Worm (Caenorhabditis elegans) whole organism, L4 larva: ENCODE results near the gene Y5H2A.1.
A peak's percentile ranks its signal among the peaks of the same experiment; 100 is the strongest.

Source experiments
- F37D6.2 ChIP-seq: sonication (generic microtip); optimal IDR thresholded peaks from 2 replicates; lab custom pipeline; 2016; ENCODE audit warnings: mild to moderate bottlenecking, missing genetic modification characterization, missing compliant biosample characterization
- T20F7.1 ChIP-seq: fragments of 200-800 bp; sonication (Bioruptor generic); optimal IDR thresholded peaks from 2 replicates; lab custom pipeline; 2018; ENCODE audit warnings: mild to moderate bottlenecking, missing genetic modification characterization, missing compliant biosample characterization
- Y48G9A.11 ChIP-seq: fragments of 200-800 bp; sonication (Bioruptor generic); IDR thresholded peaks from 2 replicates; pipeline ENCODE4 v1.3.6; 2022; ENCODE audit warnings: missing genetic modification reagents, missing genetic modification characterization, missing compliant biosample characterization
- Y5F2A.4 ChIP-seq: fragments of 200-800 bp; sonication (Bioruptor generic); optimal IDR thresholded peaks from 2 replicates; lab custom pipeline; 2018; ENCODE audit warnings: mild to moderate bottlenecking, missing genetic modification characterization, missing compliant biosample characterization
- aha-1 ChIP-seq: fragments of 150-350 bp; peaks from one replicate; lab custom pipeline; 2014; ENCODE audit warnings: missing biosample characterization, missing genetic modification characterization
- ama-1 ChIP-seq: fragments of 150-350 bp; optimal IDR thresholded peaks from 2 replicates; lab custom pipeline; 2014; ENCODE audit warnings: inconsistent platforms, mixed read lengths
- ceh-20 ChIP-seq: fragments of 200-800 bp; sonication (Bioruptor generic); IDR thresholded peaks from 2 replicates; pipeline ENCODE4 v1.3.6; 2022; ENCODE audit warnings: missing genetic modification reagents, missing genetic modification characterization, missing compliant biosample characterization
- ces-1 ChIP-seq: fragments of 150-350 bp; sonication (generic microtip); optimal IDR thresholded peaks from 4 replicates; lab custom pipeline; 2014; ENCODE audit warnings: missing biosample characterization, missing genetic modification reagents, missing genetic modification characterization
- dmd-6 ChIP-seq: fragments of 200-800 bp; sonication (Bioruptor generic); IDR thresholded peaks from 2 replicates; pipeline ENCODE4 v1.3.6; 2022; ENCODE audit warnings: missing genetic modification reagents, missing genetic modification characterization, missing compliant biosample characterization
- duxl-1 ChIP-seq: sonication (generic microtip); optimal IDR thresholded peaks from 2 replicates; lab custom pipeline; 2016; ENCODE audit warnings: mild to moderate bottlenecking, missing genetic modification characterization, moderate library complexity, missing compliant biosample characterization; ENCODE audit not compliant: poor library complexity
- dve-1 ChIP-seq: sonication (generic microtip); optimal IDR thresholded peaks from 2 replicates; lab custom pipeline; 2017; ENCODE audit warnings: antibody characterized with exemption, mild to moderate bottlenecking, missing genetic modification characterization, missing compliant biosample characterization; ENCODE audit not compliant: insufficient read depth
- egl-43 ChIP-seq: fragments of 200-800 bp; sonication (Bioruptor generic); IDR thresholded peaks from 2 replicates; pipeline ENCODE4 v1.3.6; 2022; ENCODE audit warnings: missing genetic modification reagents, missing genetic modification characterization, missing compliant biosample characterization
- fos-1 ChIP-seq: fragments of 150-350 bp; optimal IDR thresholded peaks from 2 replicates; lab custom pipeline; 2014; ENCODE audit warnings: missing biosample characterization, missing genetic modification characterization
- gei-8 ChIP-seq: fragments of 200-800 bp; sonication (Bioruptor generic); optimal IDR thresholded peaks from 2 replicates; lab custom pipeline; 2018; ENCODE audit warnings: mild to moderate bottlenecking, missing genetic modification characterization, missing compliant biosample characterization
- hlh-30 ChIP-seq: sonication (generic microtip); optimal IDR thresholded peaks from 2 replicates; lab custom pipeline; 2017; ENCODE audit warnings: antibody characterized with exemption, mild to moderate bottlenecking, missing genetic modification characterization, missing compliant biosample characterization; ENCODE audit not compliant: insufficient read depth
- lin-29 ChIP-seq: fragments of 200-800 bp; sonication (Bioruptor generic); IDR thresholded peaks from 2 replicates; pipeline ENCODE4 v1.3.6; 2022; ENCODE audit warnings: missing genetic modification reagents, missing genetic modification characterization, missing compliant biosample characterization
- madf-5 ChIP-seq, 2 experiments: fragments of 200-800 bp; sonication (Bioruptor generic); IDR thresholded peaks; 2 replicates each; pipeline ENCODE4 v1.3.6; 2022; ENCODE audit warnings: missing compliant biosample characterization in 2 of 2, missing genetic modification characterization in 2 of 2
- mdl-1 ChIP-seq, 2 experiments: fragments of 150-350 bp in 1 of 2; sonication (generic microtip) in 1 of 2; optimal IDR thresholded peaks; 2 replicates each; lab custom pipeline; 2014 to 2017; ENCODE audit warnings: missing biosample characterization in 2 of 2, missing genetic modification characterization in 2 of 2
- mxl-2 ChIP-seq: fragments of 200-800 bp; sonication (Bioruptor generic); conservative IDR thresholded peaks from 2 replicates; pipeline ENCODE4 v1.3.6; 2022; ENCODE audit warnings: missing genetic modification reagents, missing genetic modification characterization, missing compliant biosample characterization
- nhr-11 ChIP-seq: fragments of 150-350 bp; optimal IDR thresholded peaks from 2 replicates; lab custom pipeline; 2014; ENCODE audit warnings: missing biosample characterization, missing genetic modification characterization
- nhr-25 ChIP-seq: sonication (generic microtip); optimal IDR thresholded peaks from 2 replicates; lab custom pipeline; 2017; ENCODE audit warnings: missing genetic modification characterization, mild to moderate bottlenecking, missing compliant biosample characterization, antibody characterized with exemption, moderate library complexity, borderline replicate concordance; ENCODE audit not compliant: insufficient read depth
- nhr-28 ChIP-seq: fragments of 150-350 bp; optimal IDR thresholded peaks from 2 replicates; lab custom pipeline; 2014; ENCODE audit warnings: missing biosample characterization, missing genetic modification characterization
- nhr-6 ChIP-seq: fragments of 150-350 bp; optimal IDR thresholded peaks from 2 replicates; lab custom pipeline; 2014; ENCODE audit warnings: missing biosample characterization, missing genetic modification characterization
- nhr-76 ChIP-seq: fragments of 150-350 bp; optimal IDR thresholded peaks from 2 replicates; lab custom pipeline; 2014; ENCODE audit warnings: missing biosample characterization, missing genetic modification characterization
- pqm-1 ChIP-seq: sonication (generic microtip); optimal IDR thresholded peaks from 2 replicates; lab custom pipeline; 2017; ENCODE audit warnings: missing biosample characterization, missing genetic modification characterization
- set-16 ChIP-seq: fragments of 200-800 bp; sonication (Bioruptor generic); IDR thresholded peaks from 2 replicates; pipeline ENCODE4 v1.3.6; 2022; ENCODE audit warnings: missing genetic modification reagents, missing genetic modification characterization, missing compliant biosample characterization
- snpc-4 ChIP-seq: fragments of 150-350 bp; optimal IDR thresholded peaks from 2 replicates; lab custom pipeline; 2014; ENCODE audit warnings: missing biosample characterization, missing genetic modification characterization
- tag-97 ChIP-seq: fragments of 200-800 bp; sonication (Bioruptor generic); IDR thresholded peaks from 2 replicates; pipeline ENCODE4 v1.3.6; 2022; ENCODE audit warnings: missing genetic modification characterization, missing compliant biosample characterization
- tra-1 ChIP-seq: fragments of 200-800 bp; sonication (Bioruptor generic); IDR thresholded peaks from 2 replicates; pipeline ENCODE4 v1.3.6; 2022; ENCODE audit warnings: missing genetic modification reagents, missing genetic modification characterization, missing compliant biosample characterization
- vab-7 ChIP-seq: fragments of 200-800 bp; sonication (Bioruptor generic); IDR thresholded peaks from 2 replicates; pipeline ENCODE4 v1.3.6; 2022; ENCODE audit warnings: missing genetic modification reagents, missing genetic modification characterization, missing compliant biosample characterization
- zip-11 ChIP-seq: fragments of 200-800 bp; sonication (Bioruptor generic); IDR thresholded peaks from 2 replicates; pipeline ENCODE4 v1.3.6; 2022; ENCODE audit warnings: missing genetic modification characterization, missing compliant biosample characterization
- ztf-7 ChIP-seq: fragments of 150-350 bp; optimal IDR thresholded peaks from 2 replicates; lab custom pipeline; 2014; ENCODE audit warnings: missing biosample characterization, missing genetic modification characterization

Gene Y5H2A.1

DNA sequence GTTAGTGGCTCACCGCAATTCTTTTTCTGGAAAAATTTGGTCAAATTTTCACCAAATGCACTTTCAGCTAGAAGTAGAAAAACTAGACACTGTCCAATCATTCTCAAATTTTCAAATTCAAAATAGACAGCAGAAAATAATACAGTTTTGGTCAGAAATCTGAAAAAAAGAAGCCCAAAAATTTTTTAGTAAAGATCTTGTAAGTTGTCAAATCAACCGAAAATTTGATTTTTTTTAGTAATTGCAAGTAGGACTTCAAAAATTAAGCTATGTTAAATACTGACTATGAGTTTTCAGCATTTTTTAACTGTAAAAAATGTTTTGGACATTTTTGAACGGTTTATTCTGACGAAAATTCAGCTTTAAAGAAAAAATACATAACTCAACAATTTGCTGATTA, 29.3 kb upstream of the Y5H2A.1 start, which contains the start of gene Y19D10B.8 (continued):
- no peak for TF ChIP-seq ces-1 (GFP tag; lab: Kevin White, UChicago)

DNA sequence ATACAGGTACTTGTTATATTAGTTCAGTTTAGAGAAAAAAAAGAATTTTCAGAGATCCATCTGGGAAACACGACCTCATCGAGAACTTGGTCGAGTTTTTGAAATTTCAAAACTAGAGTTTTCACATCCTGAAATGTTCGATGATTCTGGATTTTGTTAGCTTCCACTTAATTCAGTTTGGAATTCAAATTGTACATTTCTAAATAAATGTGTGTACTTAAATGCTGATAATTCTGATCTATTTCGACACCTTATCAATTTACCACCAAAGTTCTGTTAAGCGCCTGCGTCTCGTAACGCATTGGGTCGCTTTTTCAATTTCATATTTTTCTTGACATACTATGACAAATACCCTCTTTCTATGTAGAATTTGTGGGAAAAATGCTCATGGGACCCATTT, 22.9 kb upstream of the Y5H2A.1 start, which contains the start of gene nhr-226:
nhr-226 (plus strand) TSS at position 301 of the 400 bp plus-strand sequence.
- no peak for TF ChIP-seq ztf-7
- TF ChIP-seq pqm-1 (tag; lab: Kevin White, UChicago) = peak; percentile 13
- TF ChIP-seq, all 104 proteins: peak for 1

DNA sequence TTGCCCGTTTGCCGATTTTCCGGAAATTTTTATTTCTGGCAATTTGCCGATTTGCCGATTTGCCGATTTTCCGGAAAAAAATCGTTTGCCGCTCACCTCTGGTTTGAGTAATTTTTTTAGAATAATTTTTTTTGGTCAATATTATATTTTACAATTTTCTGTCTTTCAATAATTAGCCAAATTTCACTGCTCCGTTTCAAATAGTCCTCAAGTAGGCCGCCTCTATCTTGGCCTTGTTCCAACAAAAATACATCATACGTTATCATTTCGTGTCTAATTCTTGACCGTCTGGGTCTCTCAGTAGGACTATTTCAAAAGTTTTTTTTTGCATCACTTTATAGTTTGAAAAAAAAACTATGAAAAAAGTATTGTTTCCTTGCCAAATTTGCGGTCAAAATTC, 20.6 kb upstream of the Y5H2A.1 start, which contains the start of gene nhr-115:
nhr-115 (plus strand) TSS at position 301 of the 400 bp plus-strand sequence.
- TF ChIP-seq dmd-6 = peak; percentile 26; the same call in 1 of the 2 replicates
- TF ChIP-seq dve-1 (tag; lab: Kevin White, UChicago) = no peak
- peak; percentile 14 for TF ChIP-seq pqm-1 (tag; lab: Kevin White, UChicago)
- TF ChIP-seq ceh-20 = no peak
- TF ChIP-seq nhr-28 (tag; lab: Kevin White, UChicago) = peak; percentile 41

DNA sequence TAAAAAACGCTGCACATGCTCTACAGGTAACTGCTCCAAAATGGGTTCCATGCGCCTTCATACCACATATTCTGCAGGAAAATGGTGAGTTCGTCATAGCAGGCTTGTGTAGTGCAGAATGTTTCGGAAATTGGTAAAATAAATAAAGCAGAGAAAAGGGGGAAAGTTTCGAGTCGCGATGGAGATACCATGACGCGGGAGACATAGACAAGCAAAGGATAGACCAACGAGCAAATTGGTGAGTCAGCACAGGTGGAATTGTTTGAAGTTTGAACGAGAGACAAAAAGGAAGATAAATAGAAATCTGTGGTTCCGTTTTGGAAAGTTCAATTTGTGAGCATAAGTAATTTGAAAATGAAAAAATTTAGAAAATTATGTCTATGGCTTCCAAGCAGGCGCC, 18.7 kb upstream of the Y5H2A.1 start, which contains the start of gene nhr-225:
nhr-225 (minus strand) TSS at position 146 of the 400 bp plus-strand sequence.
- no peak for TF ChIP-seq nhr-6 (tag; lab: Kevin White, UChicago)
- TF ChIP-seq zip-11 = no peak
- TF ChIP-seq duxl-1 (tag; lab: Kevin White, UChicago) = no peak
- TF ChIP-seq mdl-1 (tag; optimal IDR thresholded peaks at IDR 0.05; lab: Kevin White, UChicago) = no peak
- no peak for TF ChIP-seq ama-1 (lab: Kevin White, UChicago)
- no peak for TF ChIP-seq fos-1 (tag; lab: Kevin White, UChicago)
- peak; percentile 8 for TF ChIP-seq dve-1 (tag; lab: Kevin White, UChicago)
- no peak for TF ChIP-seq lin-29
- no peak for TF ChIP-seq set-16
- TF ChIP-seq, all 104 proteins: peak for 1

DNA sequence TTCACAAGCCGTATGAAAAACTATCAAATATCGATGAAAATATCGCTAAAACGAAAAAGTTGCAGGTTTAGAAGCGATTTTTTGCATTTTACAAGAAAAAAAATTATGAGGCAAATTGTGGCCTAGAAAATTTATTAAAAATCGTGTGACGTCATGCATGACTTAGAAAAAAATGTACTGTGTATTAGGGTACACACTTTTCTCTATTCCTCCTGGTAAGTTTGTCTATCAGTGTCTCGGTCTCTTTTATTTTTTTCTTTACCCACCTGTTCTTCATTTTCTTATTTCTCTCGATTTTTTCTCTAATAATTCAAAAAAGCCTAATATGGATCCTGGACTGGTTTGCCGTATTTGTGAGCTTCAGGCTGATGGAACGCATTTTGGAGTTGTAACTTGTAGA, 13.5 kb upstream of the Y5H2A.1 start, which contains the start of gene nhr-227:
nhr-227 (plus strand) TSS at position 326 of the 400 bp plus-strand sequence.
- TF ChIP-seq vab-7 (GFP tag; lab: Robert Waterston, UW) (no peak), hlh-30 (peak; percentile 12), mxl-2 (GFP tag; lab: Robert Waterston, UW) (no peak), tag-97 (GFP tag; lab: Robert Waterston, UW) (no peak), Y5F2A.4 (no peak), madf-5 (GFP tag; IDR thresholded peaks at IDR 0.05; lab: Robert Waterston, UW) (no peak), aha-1 (tag; lab: Kevin White, UChicago) (peak; percentile 75), T20F7.1 (GFP tag; lab: Kevin White, UChicago) (peak; percentile 33), tra-1 (no peak), snpc-4 (tag; lab: Kevin White, UChicago) (no peak), gei-8 (GFP tag; lab: Kevin White, UChicago) (no peak), F37D6.2 (tag; lab: Kevin White, UChicago) (no peak), nhr-76 (no peak), ceh-20 (no peak), Y48G9A.11 (GFP tag; lab: Robert Waterston, UW) (no peak), nhr-25 (tag; lab: Kevin White, UChicago) (no peak), nhr-28 (tag; lab: Kevin White, UChicago) (peak; percentile 51), dmd-6 (no peak), dve-1 (tag; lab: Kevin White, UChicago) (peak; percentile 31), nhr-11 (tag; lab: Kevin White, UChicago) (no peak), lin-29 (no peak), egl-43 (GFP tag; lab: Robert Waterston, UW) (no peak)
